Worm (Caenorhabditis elegans) whole organism, L3 larva: ENCODE measurements around the gene nono-1.

ENCODE experiments used
- aly-2 ChIP-seq: fragments of 150-350 bp; optimal IDR thresholded peaks from 2 replicates; lab custom pipeline; 2014; ENCODE audit warnings: missing biosample characterization, missing genetic modification characterization
- ceh-28 ChIP-seq: fragments of 150-350 bp; optimal IDR thresholded peaks from 2 replicates; lab custom pipeline; 2014; ENCODE audit warnings: missing biosample characterization, missing genetic modification reagents, missing genetic modification characterization
- elt-2 ChIP-seq: sonication (generic microtip); optimal IDR thresholded peaks from 2 replicates; lab custom pipeline; 2016; ENCODE audit warnings: missing genetic modification reagents, mild to moderate bottlenecking, missing genetic modification characterization, missing compliant biosample characterization
- hmg-11 ChIP-seq: sonication (generic microtip); optimal IDR thresholded peaks from 2 replicates; lab custom pipeline; 2016; ENCODE audit warnings: missing genetic modification characterization, missing compliant biosample characterization
- lsy-12 ChIP-seq: sonication (generic microtip); optimal IDR thresholded peaks from 2 replicates; lab custom pipeline; 2016; ENCODE audit warnings: mild to moderate bottlenecking, missing genetic modification characterization, missing compliant biosample characterization
- nhr-12 ChIP-seq: fragments of 150-350 bp; optimal IDR thresholded peaks from 2 replicates; lab custom pipeline; 2014; ENCODE audit warnings: missing biosample characterization, missing genetic modification characterization
- pha-4 ChIP-seq: fragments of 150-350 bp; optimal IDR thresholded peaks from 2 replicates; lab custom pipeline; 2014; ENCODE audit warnings: missing biosample characterization, missing genetic modification reagents, missing genetic modification characterization
- tbx-2 ChIP-seq: sonication (generic microtip); optimal IDR thresholded peaks from 2 replicates; lab custom pipeline; 2016; ENCODE audit warnings: mild to moderate bottlenecking, missing genetic modification characterization, missing compliant biosample characterization
- unc-62 ChIP-seq: fragments of 150-350 bp; sonication (generic microtip); optimal IDR thresholded peaks from 4 replicates; lab custom pipeline; 2014; ENCODE audit warnings: missing biosample characterization, missing genetic modification reagents, missing genetic modification characterization

DNA sequence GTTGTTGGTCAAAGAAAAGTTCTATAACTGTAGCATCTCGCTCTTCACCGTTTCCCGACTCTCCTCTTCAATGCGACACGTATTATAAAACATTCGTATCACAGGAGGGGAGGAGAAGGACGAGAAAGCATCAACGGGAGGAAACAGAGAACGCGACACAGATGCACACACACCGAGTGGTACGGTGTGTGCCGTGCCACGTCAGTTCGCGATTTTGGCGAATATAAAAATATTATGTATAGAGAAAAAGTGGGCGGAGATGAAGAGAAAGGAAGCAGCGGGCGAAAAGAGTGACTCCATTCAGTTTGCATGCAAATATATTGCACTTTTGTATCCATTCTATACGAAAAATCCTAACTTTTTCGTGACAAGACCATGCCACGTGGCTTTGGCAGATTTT, 43.3 kb downstream of the nono-1 start:
- TF ChIP-seq hmg-11 (no peak), nhr-12 (tag; lab: Kevin White, UChicago) (no peak), unc-62 (no peak), elt-2 (peak; percentile 77), ceh-28 (tag; lab: Kevin White, UChicago) (no peak), aly-2 (no peak), tbx-2 (tag; lab: Kevin White, UChicago) (no peak), pha-4 (tag; lab: Kevin White, UChicago) (peak; percentile 12), lsy-12 (no peak)
